Worm (Caenorhabditis elegans) whole organism, L1 larva: ENCODE measurements around the gene srv-25.
"Not testable (repeated sequence)": the region's sequence is repeated elsewhere in the genome, so short reads cannot be mapped to it uniquely, and the experiment has no call there.

Experiments used
- F16B12.6 ChIP-seq: fragments of 150-350 bp; optimal IDR thresholded peaks from 2 replicates; lab custom pipeline; 2014; ENCODE audit warnings: missing biosample characterization, missing genetic modification characterization
- ceh-63 ChIP-seq: fragments of 200-800 bp; sonication (Bioruptor generic); optimal IDR thresholded peaks from 2 replicates; lab custom pipeline; 2018; ENCODE audit warnings: mild to moderate bottlenecking, missing genetic modification characterization, missing compliant biosample characterization
- ceh-82 ChIP-seq, 3 experiments: fragments of 150-350 bp in 1 of 3; sonication (generic microtip) in 2 of 3; optimal IDR thresholded peaks; 2 replicates each; lab custom pipeline; 2014 to 2017; ENCODE audit warnings: missing biosample characterization in 3 of 3, missing genetic modification characterization in 3 of 3
- ceh-88 ChIP-seq: fragments of 200-800 bp; sonication (Bioruptor generic); IDR thresholded peaks from 2 replicates; pipeline ENCODE4 v1.3.6; 2022; ENCODE audit warnings: missing genetic modification characterization, missing compliant biosample characterization
- ceh-90 ChIP-seq: sonication (generic microtip); optimal IDR thresholded peaks from 2 replicates; lab custom pipeline; 2016; ENCODE audit warnings: missing genetic modification characterization, missing compliant biosample characterization
- dpl-1 ChIP-seq, 3 experiments: fragments of 150-350 bp in 2 of 3; sonication (generic microtip) in 1 of 3; optimal IDR thresholded peaks; 2 replicates each; lab custom pipeline; 2014 to 2017; ENCODE audit warnings: missing biosample characterization in 3 of 3, missing genetic modification characterization in 3 of 3, missing genetic modification reagents in 3 of 3
- fkh-8 ChIP-seq: sonication (generic microtip); optimal IDR thresholded peaks from 2 replicates; lab custom pipeline; 2016; ENCODE audit warnings: mild to moderate bottlenecking, missing genetic modification characterization, missing compliant biosample characterization
- grh-1 ChIP-seq: fragments of 200-800 bp; sonication (Bioruptor generic); IDR thresholded peaks from 2 replicates; pipeline ENCODE4 v1.3.6; 2022; ENCODE audit warnings: missing genetic modification reagents, missing genetic modification characterization, missing compliant biosample characterization
- hlh-17 ChIP-seq: fragments of 200-800 bp; sonication (Bioruptor generic); optimal IDR thresholded peaks from 2 replicates; lab custom pipeline; 2018; ENCODE audit warnings: missing genetic modification characterization, mild to moderate bottlenecking, missing compliant biosample characterization, moderate library complexity, borderline replicate concordance
- lin-13 ChIP-seq: fragments of 150-350 bp; optimal IDR thresholded peaks from 2 replicates; lab custom pipeline; 2014; ENCODE audit warnings: missing biosample characterization, missing genetic modification reagents, missing genetic modification characterization
- lin-14 ChIP-seq: fragments of 200-800 bp; sonication (Bioruptor generic); optimal IDR thresholded peaks from 2 replicates; lab custom pipeline; 2018; ENCODE audit warnings: mild to moderate bottlenecking, missing genetic modification characterization, moderate library complexity, missing compliant biosample characterization
- lin-15B ChIP-seq: fragments of 150-350 bp; sonication (generic microtip); optimal IDR thresholded peaks from 3 replicates; lab custom pipeline; 2014; ENCODE audit warnings: missing biosample characterization, missing genetic modification characterization
- lin-39 ChIP-seq: fragments of 150-350 bp; optimal IDR thresholded peaks from 2 replicates; lab custom pipeline; 2014; ENCODE audit warnings: missing biosample characterization, missing genetic modification reagents, missing genetic modification characterization
- lir-3 ChIP-seq: sonication (generic microtip); optimal IDR thresholded peaks from 2 replicates; lab custom pipeline; 2016; ENCODE audit warnings: mild to moderate bottlenecking, missing genetic modification characterization, moderate library complexity, missing compliant biosample characterization; ENCODE audit not compliant: poor library complexity
- lsy-2 ChIP-seq, 2 experiments: fragments of 150-350 bp; optimal IDR thresholded peaks; 2 replicates each; lab custom pipeline; 2014; ENCODE audit warnings: missing biosample characterization in 2 of 2, missing genetic modification characterization in 2 of 2
- mdl-1 ChIP-seq, 2 experiments: fragments of 150-350 bp; optimal IDR thresholded peaks; 2 replicates each; lab custom pipeline; 2014 to 2017; ENCODE audit warnings: missing biosample characterization in 2 of 2, missing genetic modification characterization in 2 of 2, inconsistent platforms in 1 of 2
- mep-1 ChIP-seq: fragments of 150-350 bp; optimal IDR thresholded peaks from 2 replicates; lab custom pipeline; 2014; ENCODE audit warnings: missing biosample characterization, missing genetic modification characterization
- nhr-19 ChIP-seq: fragments of 200-800 bp; sonication (Bioruptor generic); conservative IDR thresholded peaks from 2 replicates; pipeline ENCODE4 v1.3.6; 2022; ENCODE audit warnings: missing genetic modification characterization, missing compliant biosample characterization
- nhr-28 ChIP-seq: fragments of 150-350 bp; optimal IDR thresholded peaks from 2 replicates; lab custom pipeline; 2014; ENCODE audit warnings: missing biosample characterization, missing genetic modification characterization
- nhr-47 ChIP-seq: sonication (generic microtip); optimal IDR thresholded peaks from 2 replicates; lab custom pipeline; 2016; ENCODE audit warnings: mild to moderate bottlenecking, missing genetic modification characterization, moderate library complexity, missing compliant biosample characterization
- nhr-76 ChIP-seq: sonication (generic microtip); optimal IDR thresholded peaks from 2 replicates; lab custom pipeline; 2017; ENCODE audit warnings: missing biosample characterization, missing genetic modification characterization
- pax-3 ChIP-seq: fragments of 200-800 bp; sonication (Bioruptor generic); optimal IDR thresholded peaks from 2 replicates; lab custom pipeline; 2018; ENCODE audit warnings: mild to moderate bottlenecking, missing genetic modification characterization, moderate library complexity, missing compliant biosample characterization
- rnt-1 ChIP-seq: sonication (generic microtip); optimal IDR thresholded peaks from 2 replicates; lab custom pipeline; 2016; ENCODE audit warnings: mild to moderate bottlenecking, missing genetic modification characterization, moderate library complexity, missing compliant biosample characterization
- skn-1 ChIP-seq: fragments of 150-350 bp; optimal IDR thresholded peaks from 2 replicates; lab custom pipeline; 2014; ENCODE audit warnings: missing biosample characterization, missing genetic modification characterization
- snpc-4 ChIP-seq: fragments of 150-350 bp; optimal IDR thresholded peaks from 2 replicates; lab custom pipeline; 2014; ENCODE audit warnings: missing biosample characterization, missing genetic modification characterization
- snu-23 ChIP-seq: sonication (generic microtip); optimal IDR thresholded peaks from 2 replicates; lab custom pipeline; 2016; ENCODE audit warnings: missing genetic modification characterization, missing compliant biosample characterization
- sox-4 ChIP-seq: sonication (generic microtip); optimal IDR thresholded peaks from 2 replicates; lab custom pipeline; 2016; ENCODE audit warnings: missing genetic modification characterization, missing compliant biosample characterization
- swsn-7 ChIP-seq: sonication (generic microtip); optimal IDR thresholded peaks from 2 replicates; lab custom pipeline; 2016; ENCODE audit warnings: missing genetic modification characterization, missing compliant biosample characterization
- tbx-2 ChIP-seq: sonication (generic microtip); optimal IDR thresholded peaks from 2 replicates; lab custom pipeline; 2016; ENCODE audit warnings: missing genetic modification characterization, missing compliant biosample characterization
- unc-130 ChIP-seq: fragments of 150-350 bp; optimal IDR thresholded peaks from 2 replicates; lab custom pipeline; 2017; ENCODE audit warnings: missing biosample characterization, missing genetic modification characterization, inconsistent platforms
- unc-62 ChIP-seq: fragments of 150-350 bp; optimal IDR thresholded peaks from 2 replicates; lab custom pipeline; 2014; ENCODE audit warnings: missing biosample characterization, missing genetic modification reagents, missing genetic modification characterization
- unc-98 ChIP-seq: fragments of 200-800 bp; sonication (Bioruptor generic); IDR thresholded peaks from 2 replicates; pipeline ENCODE4 v1.3.6; 2022; ENCODE audit warnings: missing genetic modification characterization, missing compliant biosample characterization
- ztf-11 ChIP-seq, 2 experiments: sonication (generic microtip); optimal IDR thresholded peaks; 2 replicates each; lab custom pipeline; 2016 to 2017; ENCODE audit warnings: missing genetic modification characterization in 2 of 2, missing biosample characterization in 1 of 2, missing compliant biosample characterization in 1 of 2
- ztf-4 ChIP-seq: fragments of 150-350 bp; optimal IDR thresholded peaks from 2 replicates; lab custom pipeline; 2014; ENCODE audit warnings: missing biosample characterization, missing genetic modification characterization

srv-25 gene

DNA sequence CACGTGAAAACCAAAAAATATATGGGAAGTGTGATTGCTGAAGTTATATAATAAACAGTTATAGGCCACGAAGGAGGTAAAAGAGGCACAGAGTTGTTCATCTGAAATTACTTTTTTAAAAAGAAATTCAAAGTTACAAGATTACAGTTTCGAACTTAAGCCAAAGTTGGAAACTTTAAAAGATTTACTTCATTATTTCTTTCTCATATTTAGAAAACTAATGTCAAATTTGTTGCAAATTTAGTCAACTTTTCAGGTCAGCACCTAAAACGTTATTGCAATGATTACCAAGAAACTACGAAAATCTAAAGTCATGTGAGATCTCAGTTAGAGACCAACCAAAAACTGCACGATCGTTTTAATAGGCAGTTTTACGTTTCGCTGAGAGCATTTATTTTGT is at the start of gene srv-25:
TSS of gene srv-25 (minus strand) at position 101 of the 400 bp plus-strand sequence.
- TF ChIP-seq ztf-11 (tag; optimal IDR thresholded peaks at IDR 0.05; lab: Kevin White, UChicago) (no peak), unc-62 (GFP tag; lab: Kevin White, UChicago) (no peak), ceh-82 (tag; optimal IDR thresholded peaks at IDR 0.05; lab: Kevin White, UChicago) (no peak), tbx-2 (tag; lab: Kevin White, UChicago) (no peak), nhr-47 (tag; lab: Kevin White, UChicago) (no peak), F16B12.6 (tag; lab: Kevin White, UChicago) (no peak), nhr-19 (GFP tag; lab: Robert Waterston, UW) (no peak), ceh-63 (GFP tag; lab: Kevin White, UChicago) (no peak), fkh-8 (tag; lab: Kevin White, UChicago) (no peak), dpl-1 (GFP tag; optimal IDR thresholded peaks at IDR 0.05; lab: Kevin White, UChicago) (no peak), nhr-28 (tag; lab: Kevin White, UChicago) (no peak), sox-4 (no peak), swsn-7 (tag; lab: Kevin White, UChicago) (no peak), lin-39 (tag; lab: Kevin White, UChicago) (no peak), ceh-88 (no peak), snpc-4 (tag; lab: Kevin White, UChicago) (no peak), nhr-76 (tag; lab: Kevin White, UChicago) (no peak), lsy-2 (tag; optimal IDR thresholded peaks at IDR 0.05; lab: Kevin White, UChicago) (no peak), lin-15B (tag; lab: Kevin White, UChicago) (no peak)

DNA sequence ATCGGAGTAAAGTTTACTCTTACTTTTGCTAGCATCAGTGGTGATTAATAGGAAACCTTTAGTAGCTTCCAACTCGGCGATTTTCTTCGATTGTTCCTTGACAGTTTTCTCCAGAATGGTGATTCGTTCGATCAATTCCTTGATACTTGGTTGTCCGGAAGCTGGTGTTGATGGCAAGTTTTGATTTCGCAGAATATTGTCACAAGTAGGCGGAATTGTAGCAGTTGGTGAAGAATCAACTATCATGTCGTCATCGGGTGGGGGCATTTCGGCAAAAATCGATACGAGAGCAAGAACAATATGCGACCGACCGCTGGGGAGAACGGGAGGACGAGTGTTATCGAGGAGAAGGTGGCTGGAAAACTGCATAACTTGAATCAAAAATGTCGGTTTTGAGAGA is 43.7 kb upstream of the srv-25 start, which contains the start of gene Y73B6BL.289:
TSS of gene Y73B6BL.289 (plus strand) at position 301 of the 400 bp plus-strand sequence.
- not testable (repeated sequence) for TF ChIP-seq lin-13; skn-1 (tag; lab: Kevin White, UChicago); ceh-88
- TF ChIP-seq, all 84 proteins: peak for 0; not testable (repeated sequence) for 84

DNA sequence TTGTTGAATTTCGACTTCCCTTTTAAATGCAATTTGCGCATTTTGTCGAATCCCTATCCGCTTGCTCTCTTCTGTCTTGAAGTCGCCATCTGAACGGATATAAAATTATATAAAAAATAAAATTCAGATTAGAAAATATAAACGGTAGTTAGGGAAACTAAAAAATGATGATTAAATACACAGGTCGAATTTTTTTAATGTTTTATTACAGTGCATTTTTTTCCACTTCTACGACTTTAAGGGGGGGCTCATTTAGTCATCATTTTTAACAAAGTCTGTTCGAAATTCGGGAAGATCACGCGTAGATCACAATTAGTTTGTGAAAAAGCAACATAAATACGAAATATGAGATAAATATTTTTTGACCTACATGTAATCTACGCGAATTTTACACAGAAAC is 39.3 kb upstream of the srv-25 start, which contains the start of gene Y73B6BL.14:
TSS of gene Y73B6BL.14 (minus strand) at position 101 of the 400 bp plus-strand sequence.
- TF ChIP-seq lin-14 (GFP tag; lab: Kevin White, UChicago), result peak; percentile 3
- TF ChIP-seq pax-3, result no peak
- TF ChIP-seq, all 84 proteins: peak for 1

DNA sequence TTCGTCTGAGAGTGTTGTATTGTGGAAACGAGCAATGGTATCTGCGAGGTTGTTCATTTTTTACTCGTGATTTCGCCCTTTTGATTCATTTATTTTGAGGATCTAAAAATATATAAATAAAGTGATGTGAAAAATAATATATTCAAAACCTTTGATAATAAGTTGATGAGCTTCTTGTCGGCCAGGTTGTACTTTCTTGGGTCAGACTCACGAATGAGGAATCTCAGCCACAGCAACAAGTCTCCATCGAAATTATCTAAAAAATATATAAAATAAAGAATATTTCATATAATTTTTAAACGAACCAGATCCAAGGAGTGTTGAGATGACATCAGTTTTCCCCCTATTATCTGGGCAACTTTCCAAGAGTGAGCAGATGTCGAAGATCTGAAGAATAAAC is 38.9 kb upstream of the srv-25 start, which contains the start of gene Y73B6BL.288:
TSS of gene Y73B6BL.288 (minus strand) at position 101 of the 400 bp plus-strand sequence.
- no peak for TF ChIP-seq lir-3
- no peak for TF ChIP-seq nhr-47 (tag; lab: Kevin White, UChicago)
- no peak for TF ChIP-seq grh-1 (GFP tag; lab: Robert Waterston, UW)
- TF ChIP-seq nhr-76 (tag; lab: Kevin White, UChicago), result no peak
- no peak for TF ChIP-seq sox-4
- TF ChIP-seq unc-130 (tag; lab: Kevin White, UChicago), result no peak
- TF ChIP-seq mep-1 (tag; lab: Kevin White, UChicago), result no peak
- TF ChIP-seq mdl-1 (tag; optimal IDR thresholded peaks at IDR 0.05; lab: Kevin White, UChicago), result no peak
- no peak for TF ChIP-seq ztf-4
- no peak for TF ChIP-seq hlh-17 (GFP tag; lab: Kevin White, UChicago)
- TF ChIP-seq rnt-1 (tag; lab: Kevin White, UChicago), result no peak
- no peak for TF ChIP-seq unc-98 (GFP tag; lab: Robert Waterston, UW)
- TF ChIP-seq snu-23 (GFP tag; lab: Kevin White, UChicago), result no peak
- no peak for TF ChIP-seq nhr-28 (tag; lab: Kevin White, UChicago)
- TF ChIP-seq unc-62 (GFP tag; lab: Kevin White, UChicago), result no peak
- TF ChIP-seq ceh-90 (tag; lab: Kevin White, UChicago), result no peak
